Worm (Caenorhabditis elegans) whole organism, young adult: ENCODE measurements around the gene Y82E9BL.19.

ENCODE experiments used
- F10E7.11 ChIP-seq: sonication (generic microtip); optimal IDR thresholded peaks from 2 replicates; lab custom pipeline; 2017; ENCODE audit warnings: mild to moderate bottlenecking, missing genetic modification characterization, moderate library complexity, missing compliant biosample characterization
- F55B11.4 ChIP-seq: sonication (generic microtip); optimal IDR thresholded peaks from 2 replicates; lab custom pipeline; 2016; ENCODE audit warnings: missing compliant biosample characterization, missing genetic modification characterization, borderline replicate concordance; ENCODE audit not compliant: insufficient read depth
- F57A8.1 ChIP-seq: fragments of 200-800 bp; sonication (Bioruptor generic); optimal IDR thresholded peaks from 2 replicates; lab custom pipeline; 2018; ENCODE audit warnings: mild to moderate bottlenecking, missing genetic modification characterization, moderate library complexity, missing compliant biosample characterization
- F57C9.4 ChIP-seq: sonication (generic microtip); optimal IDR thresholded peaks from 2 replicates; lab custom pipeline; 2017; ENCODE audit warnings: mild to moderate bottlenecking, missing genetic modification characterization, missing compliant biosample characterization
- K12H6.12 ChIP-seq: fragments of 200-800 bp; sonication (Bioruptor generic); optimal IDR thresholded peaks from 2 replicates; lab custom pipeline; 2018; ENCODE audit warnings: mild to moderate bottlenecking, missing genetic modification characterization, missing compliant biosample characterization
- T26A5.8 ChIP-seq: sonication (generic microtip); optimal IDR thresholded peaks from 2 replicates; lab custom pipeline; 2016; ENCODE audit warnings: missing genetic modification characterization, missing compliant biosample characterization
- Y53F4B.3 ChIP-seq: fragments of 200-800 bp; sonication (Bioruptor generic); IDR thresholded peaks from 2 replicates; pipeline ENCODE4 v1.3.6; 2022; ENCODE audit warnings: missing genetic modification reagents, missing genetic modification characterization, missing compliant biosample characterization
- athp-1 ChIP-seq: sonication (generic microtip); optimal IDR thresholded peaks from 2 replicates; lab custom pipeline; 2017; ENCODE audit warnings: mild to moderate bottlenecking, missing genetic modification characterization, missing compliant biosample characterization
- attf-5 ChIP-seq: fragments of 200-800 bp; sonication (Bioruptor generic); optimal IDR thresholded peaks from 2 replicates; lab custom pipeline; 2018; ENCODE audit warnings: mild to moderate bottlenecking, missing genetic modification characterization, missing compliant biosample characterization
- bed-1 ChIP-seq: fragments of 200-800 bp; sonication (Bioruptor generic); IDR thresholded peaks from 2 replicates; pipeline ENCODE4 v1.3.6; 2022; ENCODE audit warnings: missing genetic modification reagents, missing genetic modification characterization, missing compliant biosample characterization
- cebp-1 ChIP-seq, 2 experiments: fragments of 200-800 bp in 1 of 2; sonication (Bioruptor generic) in 1 of 2; sonication (generic microtip) in 1 of 2; IDR thresholded peaks in 1 of 2; optimal IDR thresholded peaks in 1 of 2; 2 replicates each; pipeline versions ENCODE4 v1.3.6 to Lab custom; 2017 to 2022; ENCODE audit warnings: missing compliant biosample characterization in 2 of 2, missing genetic modification characterization in 2 of 2, mild to moderate bottlenecking in 1 of 2, missing genetic modification reagents in 1 of 2, moderate library complexity in 1 of 2
- die-1 ChIP-seq: sonication (generic microtip); optimal IDR thresholded peaks from 2 replicates; lab custom pipeline; 2016; ENCODE audit warnings: missing genotype, mild to moderate bottlenecking, missing genetic modification characterization, missing compliant biosample characterization
- dpff-1 ChIP-seq: sonication (generic microtip); optimal IDR thresholded peaks from 2 replicates; lab custom pipeline; 2017; ENCODE audit warnings: mild to moderate bottlenecking, missing genetic modification characterization, missing compliant biosample characterization
- egl-18 ChIP-seq: fragments of 200-800 bp; sonication (Bioruptor generic); IDR thresholded peaks from 2 replicates; pipeline ENCODE4 v1.3.6; 2022; ENCODE audit warnings: missing genetic modification reagents, missing genetic modification characterization, missing compliant biosample characterization
- fkh-3 ChIP-seq: sonication (generic microtip); optimal IDR thresholded peaks from 2 replicates; lab custom pipeline; 2016; ENCODE audit warnings: mild to moderate bottlenecking, missing genetic modification characterization, missing compliant biosample characterization
- hmg-20 ChIP-seq: fragments of 200-800 bp; sonication (Bioruptor generic); IDR thresholded peaks from 2 replicates; pipeline ENCODE4 v1.3.6; 2022; ENCODE audit warnings: missing genetic modification reagents, missing genetic modification characterization, missing compliant biosample characterization
- lag-1 ChIP-seq: fragments of 200-800 bp; sonication (Bioruptor generic); IDR thresholded peaks from 2 replicates; pipeline ENCODE4 v1.3.6; 2022; ENCODE audit warnings: missing genetic modification reagents, missing genetic modification characterization, missing compliant biosample characterization
- lin-54 ChIP-seq: fragments of 200-800 bp; sonication (Bioruptor generic); optimal IDR thresholded peaks from 2 replicates; lab custom pipeline; 2018; ENCODE audit warnings: mild to moderate bottlenecking, missing genetic modification characterization, missing compliant biosample characterization
- lsy-27 ChIP-seq: sonication (generic microtip); optimal IDR thresholded peaks from 2 replicates; lab custom pipeline; 2017; ENCODE audit warnings: missing genetic modification characterization, mild to moderate bottlenecking, missing compliant biosample characterization, antibody characterized with exemption, missing genotype, borderline replicate concordance; ENCODE audit not compliant: insufficient read depth
- madf-10 ChIP-seq: sonication (generic microtip); optimal IDR thresholded peaks from 2 replicates; lab custom pipeline; 2016; ENCODE audit warnings: mild to moderate bottlenecking, missing genetic modification characterization, missing compliant biosample characterization
- madf-3 ChIP-seq: fragments of 200-800 bp; sonication (Bioruptor generic); IDR thresholded peaks from 2 replicates; pipeline ENCODE4 v1.3.6; 2022; ENCODE audit warnings: missing genetic modification reagents, missing genetic modification characterization, missing compliant biosample characterization
- mxl-1 ChIP-seq: sonication (generic microtip); optimal IDR thresholded peaks from 2 replicates; lab custom pipeline; 2016; ENCODE audit warnings: missing genetic modification characterization, missing compliant biosample characterization
- nfyb-1 ChIP-seq: fragments of 200-800 bp; sonication (Bioruptor generic); IDR thresholded peaks from 2 replicates; pipeline ENCODE4 v1.3.6; 2022; ENCODE audit warnings: missing genetic modification reagents, missing genetic modification characterization, missing compliant biosample characterization
- nhr-179 ChIP-seq: sonication (generic microtip); optimal IDR thresholded peaks from 2 replicates; lab custom pipeline; 2016; ENCODE audit warnings: mild to moderate bottlenecking, missing genetic modification characterization, missing compliant biosample characterization
- nhr-80 ChIP-seq: sonication (generic microtip); optimal IDR thresholded peaks from 2 replicates; lab custom pipeline; 2016; ENCODE audit warnings: missing genetic modification characterization, missing compliant biosample characterization
- pha-4 ChIP-seq: fragments of 150-350 bp; sonication (generic microtip); optimal IDR thresholded peaks from 2 replicates; lab custom pipeline; 2014; ENCODE audit warnings: missing biosample characterization, missing genetic modification reagents, missing genetic modification characterization
- tbp1 ChIP-seq: fragments of 200-800 bp; sonication (Bioruptor generic); optimal IDR thresholded peaks from 2 replicates; lab custom pipeline; 2018; ENCODE audit warnings: mild to moderate bottlenecking, missing genetic modification characterization, missing compliant biosample characterization
- zfh-2 ChIP-seq: fragments of 200-800 bp; sonication (Bioruptor generic); conservative IDR thresholded peaks from 2 replicates; pipeline ENCODE4 v1.3.6; 2022; ENCODE audit warnings: missing genetic modification reagents, missing genetic modification characterization, missing compliant biosample characterization
- ztf-22 ChIP-seq: fragments of 200-800 bp; sonication (Bioruptor generic); optimal IDR thresholded peaks from 2 replicates; lab custom pipeline; 2018; ENCODE audit warnings: mild to moderate bottlenecking, missing genetic modification characterization, moderate library complexity, missing compliant biosample characterization
- ztf-26 ChIP-seq: sonication (generic microtip); optimal IDR thresholded peaks from 2 replicates; lab custom pipeline; 2017; ENCODE audit warnings: missing genetic modification characterization, missing compliant biosample characterization

The Y82E9BL.19 gene

DNA sequence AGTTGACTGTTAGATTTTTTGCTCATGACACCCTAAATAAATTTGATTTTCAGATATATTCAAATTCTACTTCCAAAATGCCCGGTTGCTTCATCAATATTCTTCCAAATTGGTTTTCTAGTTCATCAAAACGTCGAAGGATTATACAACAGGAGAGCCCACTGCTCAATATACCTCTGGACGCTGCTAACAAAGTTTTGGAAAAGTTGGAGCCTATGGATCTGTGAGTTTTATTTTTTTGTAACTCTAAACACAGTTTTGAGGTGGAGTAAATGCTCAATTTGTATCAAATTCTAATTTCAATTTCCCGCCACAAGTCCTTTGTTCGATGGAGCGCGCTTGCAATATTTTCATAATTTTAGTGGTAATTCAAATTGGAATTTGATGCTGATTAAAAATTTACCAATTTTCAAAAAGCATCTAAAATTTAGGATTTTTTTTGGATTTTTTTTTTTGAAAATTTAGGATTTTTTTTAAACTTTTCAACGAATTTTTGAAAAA lies 11.2 kb downstream of the Y82E9BL.19 start, which contains the start of gene fbxa-27:
Gene fbxa-27, plus strand, starts transcription at position 51 of the 501 bp plus-strand sequence.
- TF ChIP-seq mxl-1 (tag; lab: Kevin White, UChicago) (no peak), nfyb-1 (no peak), fkh-3 (tag; lab: Kevin White, UChicago) (no peak), egl-18 (no peak), attf-5 (GFP tag; lab: Kevin White, UChicago) (no peak), F55B11.4 (tag; lab: Kevin White, UChicago) (no peak), tbp1 (GFP tag; lab: Kevin White, UChicago) (no peak), hmg-20 (GFP tag; lab: Robert Waterston, UW) (no peak), pha-4 (tag; lab: Kevin White, UChicago) (no peak), die-1 (tag; lab: Kevin White, UChicago) (no peak)

- TF ChIP-seq madf-10 (tag; lab: Kevin White, UChicago) (no peak), F57C9.4 (tag; lab: Kevin White, UChicago) (no peak), F57A8.1 (no peak), dpff-1 (no peak), madf-3 (GFP tag; lab: Robert Waterston, UW) (no peak), lsy-27 (tag; lab: Kevin White, UChicago) (no peak)
These were observed 13.9 kb downstream of the Y82E9BL.19 start, which contains the start of gene Y82E9BL.6 for ce11 chrIII:1345694-1346093. Gene Y82E9BL.6, minus strand, starts transcription at chrIII:1345794.

DNA sequence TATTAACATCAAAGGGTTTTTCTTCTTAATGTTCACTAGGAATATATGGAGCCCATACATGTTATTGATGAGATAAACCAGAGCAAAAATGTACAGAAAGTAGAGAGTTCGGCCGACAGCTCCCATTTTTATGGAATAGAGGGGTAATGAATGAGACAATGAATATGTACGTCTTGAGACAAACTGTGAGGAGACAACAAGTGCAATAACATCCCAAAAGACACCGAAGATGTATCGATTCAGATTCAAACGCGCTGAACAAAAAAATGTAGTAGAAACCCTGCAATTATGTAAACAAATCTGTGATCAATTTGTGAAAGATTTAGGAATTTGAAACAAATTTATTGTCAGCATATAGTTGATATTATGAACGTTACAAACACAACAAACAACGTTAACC lies 15.2 kb downstream of the Y82E9BL.19 start:
- TF ChIP-seq nhr-179 (tag; lab: Kevin White, UChicago) (no peak), F57C9.4 (tag; lab: Kevin White, UChicago) (no peak), T26A5.8 (tag; lab: Kevin White, UChicago) (no peak), ztf-22 (GFP tag; lab: Kevin White, UChicago) (no peak), lag-1 (no peak), zfh-2 (GFP tag; lab: Robert Waterston, UW) (no peak), K12H6.12 (tag; lab: Kevin White, UChicago) (no peak), cebp-1 (GFP tag; IDR thresholded peaks at IDR 0.05; lab: Robert Waterston, UW) (no peak), cebp-1 (tag; optimal IDR thresholded peaks at IDR 0.05; lab: Kevin White, UChicago) (no peak), ztf-26 (tag; lab: Kevin White, UChicago) (no peak), Y53F4B.3 (GFP tag; lab: Robert Waterston, UW) (no peak), die-1 (tag; lab: Kevin White, UChicago) (no peak), bed-1 (no peak), tbp1 (GFP tag; lab: Kevin White, UChicago) (no peak)

DNA sequence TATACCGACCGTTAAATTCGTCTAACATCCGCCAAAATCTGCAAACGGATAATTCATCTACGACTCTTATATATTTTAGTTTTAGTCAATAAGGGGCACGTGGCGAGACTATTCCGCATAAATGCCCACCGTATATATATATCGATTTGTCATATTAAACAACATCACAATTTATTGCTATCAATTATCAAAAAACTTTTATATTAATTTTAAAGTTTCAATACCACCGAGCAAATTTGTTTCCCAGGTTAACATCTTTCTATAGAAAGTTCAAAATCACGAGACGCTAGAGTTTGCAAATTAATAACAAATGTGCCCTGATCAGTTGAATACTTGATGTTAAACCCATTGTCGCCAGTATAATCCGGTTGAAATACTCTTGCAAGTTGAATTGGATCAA lies 15.7 kb downstream of the Y82E9BL.19 start, which contains the start of gene Y82E9BL.5:
Gene Y82E9BL.5, minus strand, starts transcription at position 101 of the 400 bp plus-strand sequence.
- TF ChIP-seq athp-1 (tag; lab: Kevin White, UChicago) (no peak), lin-54 (GFP tag; lab: Kevin White, UChicago) (no peak), F10E7.11 (tag; lab: Kevin White, UChicago) (no peak)

ce11 chrIII:1349313-1349712 lies 17.5 kb downstream of the Y82E9BL.19 start, which contains the start of gene fbxa-25:
Gene fbxa-25, minus strand, starts transcription at chrIII:1349450.
- TF ChIP-seq lag-1, result no peak
- TF ChIP-seq nhr-80 (tag; lab: Kevin White, UChicago), result peak; percentile 15
